Worm (Caenorhabditis elegans): Measurements from ENCODE around the gene ZK1086.3.

The ZK1086.3 gene

DNA sequence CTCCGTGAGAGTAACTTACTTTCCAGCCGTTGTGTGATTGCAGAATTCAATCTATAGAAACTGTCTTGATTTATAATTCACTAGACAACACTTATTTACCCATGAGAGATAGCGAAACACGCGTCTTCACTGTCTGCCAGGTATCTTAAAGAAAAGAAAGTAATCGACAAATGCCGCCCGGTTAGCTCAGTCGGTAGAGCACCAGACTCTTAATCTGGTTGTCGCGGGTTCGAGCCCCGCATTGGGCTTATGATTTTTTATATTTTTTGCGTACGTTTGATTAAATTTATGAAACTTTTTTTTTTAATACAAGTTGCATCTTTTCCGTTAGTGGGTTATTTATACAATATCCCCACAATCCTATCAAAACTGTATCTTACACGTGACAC is 8.6 kb upstream of the ZK1086.3 start (continued):
- TF ChIP-seq madf-8 (GFP tag; conservative IDR thresholded peaks at IDR 0.05) (no peak), nhr-80 (tag; optimal IDR thresholded peaks at IDR 0.05) (no peak)

ce11 chrX:13785268-13785667 is 5.4 kb upstream of the ZK1086.3 start, which contains the start of gene F55F3.4:
Gene F55F3.4, plus strand, starts transcription at chrX:13785568.
- TF ChIP-seq aptf-2 (GFP tag; conservative IDR thresholded peaks at IDR 0.05), result no peak
- TF ChIP-seq ztf-6 (GFP tag; IDR thresholded peaks at IDR 0.05), result no peak
- TF ChIP-seq F57C9.4 (tag; optimal IDR thresholded peaks at IDR 0.05), result no peak
- TF ChIP-seq nfya-2 (GFP tag; IDR thresholded peaks at IDR 0.05), result no peak
- TF ChIP-seq F37B4.10 (GFP tag; IDR thresholded peaks at IDR 0.05), result no peak
- TF ChIP-seq T07F8.4 (tag; optimal IDR thresholded peaks at IDR 0.05), result no peak
- no peak for TF ChIP-seq let-526 (GFP tag; IDR thresholded peaks at IDR 0.05)
- no peak for TF ChIP-seq C17E4.6 (GFP tag; IDR thresholded peaks at IDR 0.05)
- no peak for TF ChIP-seq F57A8.1 (GFP tag; optimal IDR thresholded peaks at IDR 0.05)
- TF ChIP-seq lir-1 (GFP tag; conservative IDR thresholded peaks at IDR 0.05), result no peak
- no peak for TF ChIP-seq madf-10 (tag; optimal IDR thresholded peaks at IDR 0.05)
- no peak for TF ChIP-seq D2030.7 (GFP tag; IDR thresholded peaks at IDR 0.05)
- TF ChIP-seq dpl-1 (GFP tag; optimal IDR thresholded peaks at IDR 0.05), result no peak
- TF ChIP-seq atf-7 (tag; optimal IDR thresholded peaks at IDR 0.05), result no peak
- no peak for TF ChIP-seq nhr-179 (tag; optimal IDR thresholded peaks at IDR 0.05)
- TF ChIP-seq snpc-3.4 (tag; optimal IDR thresholded peaks at IDR 0.05), result no peak
- TF ChIP-seq dpff-1 (tag; optimal IDR thresholded peaks at IDR 0.05), result no peak
- no peak for TF ChIP-seq T26A5.8 (tag; optimal IDR thresholded peaks at IDR 0.05)
- TF ChIP-seq hmg-1.2 (GFP tag; IDR thresholded peaks at IDR 0.05), result no peak
- TF ChIP-seq cebp-2 (GFP tag; IDR thresholded peaks at IDR 0.05), result no peak

DNA sequence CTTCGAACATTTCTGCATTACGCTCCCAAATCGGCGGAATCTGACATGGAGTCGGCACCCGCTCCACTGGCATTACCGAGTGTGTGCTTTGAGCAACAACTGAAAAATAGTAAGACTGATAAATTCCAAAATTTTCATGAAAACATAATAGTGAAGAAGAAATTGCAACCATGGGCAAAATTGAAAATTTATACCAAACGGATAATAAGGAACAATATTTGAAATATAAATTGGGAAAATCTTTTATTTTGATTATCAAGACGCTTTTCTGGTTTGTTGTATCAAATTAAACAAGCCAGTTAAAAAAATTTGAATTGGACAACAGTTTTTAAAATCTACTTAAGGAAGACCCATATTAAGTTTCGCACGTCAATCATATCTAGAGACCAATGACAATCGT is 2.9 kb downstream of the ZK1086.3 start, which contains the start of gene ZK1086.2:
Gene ZK1086.2 (minus strand): TSS at position 101 of the 400 bp plus-strand sequence.
- TF ChIP-seq nfyb-1 (GFP tag; IDR thresholded peaks at IDR 0.05) (no peak), attf-5 (GFP tag; optimal IDR thresholded peaks at IDR 0.05) (no peak), lag-1 (GFP tag; IDR thresholded peaks at IDR 0.05) (no peak), nhr-179 (tag; optimal IDR thresholded peaks at IDR 0.05) (no peak), snpc-4 (GFP tag; optimal IDR thresholded peaks at IDR 0.05) (no peak), snpc-4 (tag; optimal IDR thresholded peaks at IDR 0.05) (no peak), lin-26 (GFP tag; IDR thresholded peaks at IDR 0.05) (no peak), B0035.1 (tag; optimal IDR thresholded peaks at IDR 0.05) (no peak), rpc-1 (optimal IDR thresholded peaks at IDR 0.05) (no peak), rpc-1 (tag; optimal IDR thresholded peaks at IDR 0.05) (no peak), efl-1 (GFP tag; optimal IDR thresholded peaks at IDR 0.05) (no peak), bed-2 (GFP tag; IDR thresholded peaks at IDR 0.05) (no peak)

ce11 chrX:13795329-13795728 is 4.7 kb downstream of the ZK1086.3 start:
- TF ChIP-seq hsf-1 (GFP tag; IDR thresholded peaks at IDR 0.05), result peak; percentile 98
- TF ChIP-seq attf-6 (GFP tag; IDR thresholded peaks at IDR 0.05), result peak; percentile 69; the same call in 1 of the 2 replicates
- peak; percentile 69; the same call in 1 of the 2 replicates for TF ChIP-seq madf-3 (GFP tag; IDR thresholded peaks at IDR 0.05)
- 0 out of 2 replicates have a peak, but pooled peaks have one; percentile 30 for TF ChIP-seq ceh-40 (GFP tag; IDR thresholded peaks at IDR 0.05)
- TF ChIP-seq rcor-1 (GFP tag; IDR thresholded peaks at IDR 0.05), result peak; percentile 45; the same call in 1 of the 2 replicates
- TF ChIP-seq dox-1 (GFP tag; IDR thresholded peaks at IDR 0.05), result peak; percentile 61

Measured in whole organism, young adult.